Worm (Caenorhabditis elegans) whole organism, L1 larva: Measurements from ENCODE around the gene Y50E8A.1.

Experiments used
- C16A3.4 ChIP-seq: fragments of 150-350 bp; optimal IDR thresholded peaks from 2 replicates; lab custom pipeline; 2014; ENCODE audit warnings: missing biosample characterization, missing genetic modification characterization
- C34B4.2 ChIP-seq: sonication (generic microtip); optimal IDR thresholded peaks from 2 replicates; lab custom pipeline; 2017; ENCODE audit warnings: mild to moderate bottlenecking, missing genetic modification characterization, missing compliant biosample characterization
- F16B12.6 ChIP-seq: fragments of 150-350 bp; optimal IDR thresholded peaks from 2 replicates; lab custom pipeline; 2014; ENCODE audit warnings: missing biosample characterization, missing genetic modification characterization
- aha-1 ChIP-seq: fragments of 150-350 bp; optimal IDR thresholded peaks from 2 replicates; lab custom pipeline; 2014; ENCODE audit warnings: missing biosample characterization, missing genetic modification characterization
- aly-2 ChIP-seq: fragments of 150-350 bp; optimal IDR thresholded peaks from 2 replicates; lab custom pipeline; 2014; ENCODE audit warnings: missing biosample characterization, missing genetic modification characterization
- ama-1 ChIP-seq: fragments of 150-350 bp; optimal IDR thresholded peaks from 2 replicates; lab custom pipeline; 2014
- ceh-63 ChIP-seq: fragments of 200-800 bp; sonication (Bioruptor generic); optimal IDR thresholded peaks from 2 replicates; lab custom pipeline; 2018; ENCODE audit warnings: mild to moderate bottlenecking, missing genetic modification characterization, missing compliant biosample characterization
- ces-1 ChIP-seq: fragments of 150-350 bp; optimal IDR thresholded peaks from 2 replicates; lab custom pipeline; 2014; ENCODE audit warnings: missing biosample characterization, missing genetic modification reagents, missing genetic modification characterization
- efl-3 ChIP-seq: fragments of 200-800 bp; sonication (Bioruptor generic); optimal IDR thresholded peaks from 2 replicates; lab custom pipeline; 2018; ENCODE audit warnings: mild to moderate bottlenecking, missing genetic modification characterization, missing compliant biosample characterization
- egl-13 ChIP-seq: sonication (generic microtip); optimal IDR thresholded peaks from 2 replicates; lab custom pipeline; 2016; ENCODE audit warnings: missing genotype, missing genetic modification reagents, missing genetic modification characterization, missing compliant biosample characterization
- egl-27 ChIP-seq, 2 experiments: fragments of 150-350 bp in 1 of 2; sonication (generic microtip); optimal IDR thresholded peaks; 3 replicates each; lab custom pipeline; 2017 to 2018; ENCODE audit warnings: missing biosample characterization in 2 of 2, missing genetic modification characterization in 2 of 2, missing genetic modification reagents in 2 of 2
- elt-3 ChIP-seq, 6 experiments: fragments of 150-350 bp in 1 of 6; sonication (generic microtip); optimal IDR thresholded peaks; 2 replicates each; lab custom pipeline; 2017 to 2018; ENCODE audit warnings: missing biosample characterization in 6 of 6, missing genetic modification characterization in 6 of 6, inconsistent platforms in 1 of 6
- ets-5 ChIP-seq: fragments of 200-800 bp; sonication (Bioruptor generic); IDR thresholded peaks from 2 replicates; pipeline ENCODE4 v1.3.6; 2022; ENCODE audit warnings: missing genetic modification characterization, missing compliant biosample characterization
- fkh-8 ChIP-seq: sonication (generic microtip); optimal IDR thresholded peaks from 2 replicates; lab custom pipeline; 2016; ENCODE audit warnings: mild to moderate bottlenecking, missing genetic modification characterization, missing compliant biosample characterization
- fos-1 ChIP-seq: fragments of 150-350 bp; optimal IDR thresholded peaks from 2 replicates; lab custom pipeline; 2014; ENCODE audit warnings: missing biosample characterization, missing genetic modification characterization
- grh-1 ChIP-seq: fragments of 200-800 bp; sonication (Bioruptor generic); IDR thresholded peaks from 2 replicates; pipeline ENCODE4 v1.3.6; 2022; ENCODE audit warnings: missing genetic modification reagents, missing genetic modification characterization, missing compliant biosample characterization
- hlh-17 ChIP-seq: fragments of 200-800 bp; sonication (Bioruptor generic); optimal IDR thresholded peaks from 2 replicates; lab custom pipeline; 2018; ENCODE audit warnings: missing genetic modification characterization, mild to moderate bottlenecking, missing compliant biosample characterization, moderate library complexity, borderline replicate concordance
- hpl-2 ChIP-seq: fragments of 150-350 bp; optimal IDR thresholded peaks from 2 replicates; lab custom pipeline; 2014; ENCODE audit warnings: missing biosample characterization, missing genetic modification reagents, missing genetic modification characterization
- isw-1 ChIP-seq: fragments of 200-800 bp; sonication (Bioruptor generic); IDR thresholded peaks from 2 replicates; pipeline ENCODE4 v1.3.6; 2022; ENCODE audit warnings: missing genetic modification characterization, missing compliant biosample characterization
- jun-1 ChIP-seq: fragments of 150-350 bp; optimal IDR thresholded peaks from 2 replicates; lab custom pipeline; 2014; ENCODE audit warnings: missing biosample characterization, missing genetic modification reagents, missing genetic modification characterization
- lin-35 ChIP-seq, 2 experiments: fragments of 150-350 bp; optimal IDR thresholded peaks; 2 replicates each; lab custom pipeline; 2014; ENCODE audit warnings: missing biosample characterization in 2 of 2, missing genetic modification characterization in 2 of 2, missing genetic modification reagents in 2 of 2
- lin-39 ChIP-seq: fragments of 150-350 bp; optimal IDR thresholded peaks from 2 replicates; lab custom pipeline; 2014; ENCODE audit warnings: missing biosample characterization, missing genetic modification reagents, missing genetic modification characterization
- lir-3 ChIP-seq: sonication (generic microtip); optimal IDR thresholded peaks from 2 replicates; lab custom pipeline; 2016; ENCODE audit warnings: mild to moderate bottlenecking, missing genetic modification characterization, moderate library complexity, missing compliant biosample characterization; ENCODE audit not compliant: poor library complexity
- mab-9 ChIP-seq: fragments of 200-800 bp; sonication (Bioruptor generic); IDR thresholded peaks from 2 replicates; pipeline ENCODE4 v1.3.6; 2022; ENCODE audit warnings: missing genetic modification reagents, missing genetic modification characterization, missing compliant biosample characterization
- mdl-1 ChIP-seq, 2 experiments: fragments of 150-350 bp; optimal IDR thresholded peaks; 2 replicates each; lab custom pipeline; 2014 to 2017; ENCODE audit warnings: missing biosample characterization in 2 of 2, missing genetic modification characterization in 2 of 2, inconsistent platforms in 1 of 2
- nhr-11 ChIP-seq: fragments of 150-350 bp; optimal IDR thresholded peaks from 2 replicates; lab custom pipeline; 2014; ENCODE audit warnings: missing biosample characterization, missing genetic modification characterization
- nhr-12 ChIP-seq: sonication (generic microtip); optimal IDR thresholded peaks from 2 replicates; lab custom pipeline; 2017; ENCODE audit warnings: missing biosample characterization, missing genetic modification characterization
- nhr-237 ChIP-seq: fragments of 150-350 bp; optimal IDR thresholded peaks from 2 replicates; lab custom pipeline; 2014; ENCODE audit warnings: missing biosample characterization, missing genetic modification characterization
- nhr-76 ChIP-seq: sonication (generic microtip); optimal IDR thresholded peaks from 2 replicates; lab custom pipeline; 2017; ENCODE audit warnings: missing biosample characterization, missing genetic modification characterization
- snpc-4 ChIP-seq: fragments of 150-350 bp; optimal IDR thresholded peaks from 2 replicates; lab custom pipeline; 2014; ENCODE audit warnings: missing biosample characterization, missing genetic modification characterization
- snu-23 ChIP-seq: sonication (generic microtip); optimal IDR thresholded peaks from 2 replicates; lab custom pipeline; 2016; ENCODE audit warnings: missing genetic modification characterization, missing compliant biosample characterization
- sup-37 ChIP-seq: fragments of 200-800 bp; sonication (Bioruptor generic); optimal IDR thresholded peaks from 2 replicates; lab custom pipeline; 2018; ENCODE audit warnings: mild to moderate bottlenecking, missing genetic modification characterization, missing compliant biosample characterization
- swsn-7 ChIP-seq: sonication (generic microtip); optimal IDR thresholded peaks from 2 replicates; lab custom pipeline; 2016; ENCODE audit warnings: missing genetic modification characterization, missing compliant biosample characterization
- tlp-1 ChIP-seq: fragments of 150-350 bp; optimal IDR thresholded peaks from 2 replicates; lab custom pipeline; 2014; ENCODE audit warnings: missing biosample characterization, missing genetic modification characterization
- unc-30 ChIP-seq: sonication (generic microtip); optimal IDR thresholded peaks from 2 replicates; lab custom pipeline; 2017; ENCODE audit warnings: missing biosample characterization, missing genetic modification characterization
- unc-62 ChIP-seq: fragments of 150-350 bp; optimal IDR thresholded peaks from 2 replicates; lab custom pipeline; 2014; ENCODE audit warnings: missing biosample characterization, missing genetic modification reagents, missing genetic modification characterization
- unc-86 ChIP-seq: sonication (generic microtip); optimal IDR thresholded peaks from 2 replicates; lab custom pipeline; 2016; ENCODE audit warnings: missing genetic modification characterization, missing compliant biosample characterization
- xbp-1 ChIP-seq: sonication (generic microtip); optimal IDR thresholded peaks from 2 replicates; lab custom pipeline; 2016; ENCODE audit warnings: missing genetic modification characterization, missing compliant biosample characterization
- zag-1 ChIP-seq: fragments of 150-350 bp; optimal IDR thresholded peaks from 2 replicates; lab custom pipeline; 2014; ENCODE audit warnings: missing biosample characterization, missing genetic modification characterization
- zip-4 ChIP-seq: fragments of 200-800 bp; sonication (Bioruptor generic); optimal IDR thresholded peaks from 2 replicates; lab custom pipeline; 2018; ENCODE audit warnings: mild to moderate bottlenecking, missing genetic modification characterization, moderate library complexity, missing compliant biosample characterization
- ztf-4 ChIP-seq: fragments of 150-350 bp; optimal IDR thresholded peaks from 2 replicates; lab custom pipeline; 2014; ENCODE audit warnings: missing biosample characterization, missing genetic modification characterization

Y50E8A.1 gene

DNA sequence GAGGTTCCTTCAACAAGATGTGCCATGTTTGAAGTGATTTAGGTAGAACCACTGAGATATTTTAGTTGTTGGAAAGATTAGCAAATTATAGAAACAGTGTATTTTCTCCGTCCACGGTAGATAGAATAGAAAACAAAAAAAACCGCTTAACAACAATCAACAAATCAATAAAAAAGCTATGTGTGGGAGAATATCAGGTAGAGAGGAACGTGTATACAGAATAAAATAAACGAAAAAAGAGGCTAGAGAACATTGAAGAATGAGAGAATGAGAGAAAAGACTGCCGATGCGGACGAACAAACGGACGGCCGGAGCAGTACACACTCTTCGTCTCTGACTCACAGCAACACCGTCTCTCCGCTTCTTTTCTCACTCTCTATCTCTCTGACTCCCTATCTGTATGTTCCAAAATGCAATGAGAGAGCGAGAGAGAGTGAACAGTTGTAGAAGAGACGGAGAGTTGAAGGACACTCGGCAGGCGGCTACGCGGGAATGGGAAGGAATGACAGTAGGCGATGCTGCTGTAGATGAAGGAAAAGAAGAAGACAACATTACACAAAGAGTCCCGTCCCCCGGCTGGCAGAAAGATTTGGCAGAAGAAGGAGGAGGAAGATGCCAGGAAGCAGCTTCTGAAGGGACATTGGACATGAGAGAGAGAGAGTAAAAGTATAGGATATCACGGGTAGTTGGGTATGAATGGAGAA, 29.9 kb upstream of the Y50E8A.1 start, which contains the start of gene unc-112 (continued):
- TF ChIP-seq aha-1 (tag; lab: Kevin White, UChicago) (no peak), snu-23 (peak; percentile 84), hpl-2 (GFP tag; lab: Kevin White, UChicago) (no peak), fkh-8 (tag; lab: Kevin White, UChicago) (no peak), grh-1 (GFP tag; lab: Robert Waterston, UW) (no peak), ceh-63 (GFP tag; lab: Kevin White, UChicago) (no peak), C34B4.2 (tag; lab: Kevin White, UChicago) (no peak), aly-2 (peak; percentile 5), lin-35 (GFP tag; optimal IDR thresholded peaks at IDR 0.05; lab: Kevin White, UChicago) (peak; percentile 57 to 65), lin-39 (tag; lab: Kevin White, UChicago) (no peak), F16B12.6 (tag; lab: Kevin White, UChicago) (peak; percentile 18), tlp-1 (no peak), unc-62 (GFP tag; lab: Kevin White, UChicago) (no peak), jun-1 (tag; lab: Kevin White, UChicago) (peak; percentile 49), ama-1 (no peak), snpc-4 (tag; lab: Kevin White, UChicago) (peak; percentile 60), nhr-76 (tag; lab: Kevin White, UChicago) (no peak)

DNA sequence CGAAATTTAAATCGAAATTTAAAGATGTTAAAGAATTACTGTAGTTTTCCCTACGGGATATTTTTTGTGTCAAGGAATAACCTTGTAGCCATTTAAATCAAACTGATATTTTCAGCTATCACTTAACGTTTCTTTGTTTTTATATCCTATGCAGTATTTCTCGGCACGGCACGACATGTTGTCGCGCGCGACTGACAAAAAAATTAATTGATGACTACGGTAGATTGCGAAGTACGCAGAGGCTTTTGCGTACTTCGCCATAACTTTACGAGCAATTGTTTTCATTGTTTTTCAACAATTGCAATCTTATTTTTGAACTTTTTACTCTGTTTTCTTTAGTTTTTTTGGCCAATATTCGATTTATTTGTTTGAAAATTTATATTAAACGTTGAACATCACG, 28.7 kb upstream of the Y50E8A.1 start:
- no peak for TF ChIP-seq zip-4 (GFP tag; lab: Kevin White, UChicago)
- no peak for TF ChIP-seq elt-3 (tag; optimal IDR thresholded peaks at IDR 0.05; lab: Kevin White, UChicago)
- no peak for TF ChIP-seq fkh-8 (tag; lab: Kevin White, UChicago)
- no peak for TF ChIP-seq sup-37 (GFP tag; lab: Kevin White, UChicago)
- TF ChIP-seq hlh-17 = no peak
- no peak for TF ChIP-seq nhr-237 (tag; lab: Kevin White, UChicago)
- no peak for TF ChIP-seq unc-86 (tag; lab: Kevin White, UChicago)
- no peak for TF ChIP-seq nhr-12 (tag; lab: Kevin White, UChicago)
- no peak for TF ChIP-seq egl-13 (tag; lab: Kevin White, UChicago)
- TF ChIP-seq isw-1 (GFP tag; lab: Robert Waterston, UW) = no peak
- TF ChIP-seq jun-1 (tag; lab: Kevin White, UChicago) = no peak
- TF ChIP-seq snu-23 = no peak
- no peak for TF ChIP-seq zag-1 (tag; lab: Kevin White, UChicago)
- no peak for TF ChIP-seq lir-3 (tag; lab: Kevin White, UChicago)
- TF ChIP-seq swsn-7 (tag; lab: Kevin White, UChicago) = no peak

DNA sequence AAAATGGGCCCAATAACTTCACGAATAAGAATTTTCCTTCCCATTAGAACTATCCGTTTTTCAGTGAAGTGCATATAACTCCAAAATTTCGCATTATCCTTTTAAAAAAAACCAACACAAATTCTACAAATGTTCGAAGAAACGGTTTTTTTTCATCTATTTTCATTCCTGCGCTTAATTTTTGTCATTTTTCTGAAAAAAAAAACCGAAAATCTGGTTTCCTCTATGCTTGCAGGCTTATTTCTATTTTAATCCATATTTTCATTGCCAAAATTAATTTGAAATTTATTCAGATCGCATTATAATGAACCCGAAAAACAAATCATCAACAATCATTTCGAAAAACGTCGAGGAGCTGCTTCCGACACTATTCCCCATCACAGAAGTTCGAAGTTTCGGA, 28.0 kb upstream of the Y50E8A.1 start, which contains the start of gene set-5:
set-5 (plus strand) TSS at position 301 of the 400 bp plus-strand sequence.
- no peak for TF ChIP-seq ets-5 (GFP tag; lab: Robert Waterston, UW)
- no peak for TF ChIP-seq ztf-4 (tag; lab: Kevin White, UChicago)
- TF ChIP-seq zag-1 (tag; lab: Kevin White, UChicago) = no peak
- no peak for TF ChIP-seq mab-9
- TF ChIP-seq ces-1 = no peak
- TF ChIP-seq lin-39 (tag; lab: Kevin White, UChicago) = no peak
- no peak for TF ChIP-seq unc-30 (tag; lab: Kevin White, UChicago)
- no peak for TF ChIP-seq efl-3 (GFP tag; lab: Kevin White, UChicago)
- TF ChIP-seq ama-1 = no peak
- TF ChIP-seq F16B12.6 (tag; lab: Kevin White, UChicago) = no peak
- no peak for TF ChIP-seq egl-27 (tag; optimal IDR thresholded peaks at IDR 0.05; lab: Kevin White, UChicago)
- TF ChIP-seq snpc-4 (tag; lab: Kevin White, UChicago) = no peak
- TF ChIP-seq nhr-11 (tag; lab: Kevin White, UChicago) = no peak
- TF ChIP-seq nhr-237 (tag; lab: Kevin White, UChicago) = no peak
- TF ChIP-seq fos-1 (tag; lab: Kevin White, UChicago) = no peak
- no peak for TF ChIP-seq mdl-1 (tag; optimal IDR thresholded peaks at IDR 0.05; lab: Kevin White, UChicago)
- TF ChIP-seq xbp-1 (tag; lab: Kevin White, UChicago) = no peak
- TF ChIP-seq C16A3.4 (tag; lab: Kevin White, UChicago) = no peak
